Fruit fly (Drosophila melanogaster): ENCODE measurements around the gene Slbp.

Slbp gene

dm6 chr3R:29157418-29158398, 4.6 kb upstream of the Slbp start, which contains the start of gene rdog (continued):
- peak; percentile 57 to 74 for TF ChIP-seq Trl (optimal IDR thresholded peaks at IDR 0.05)
- TF ChIP-seq Trl (GFP tag; optimal IDR thresholded peaks at IDR 0.05): peak; percentile 76
- 0 out of 4 replicates have a peak, but pooled peaks have one; percentile 50 for TF ChIP-seq chinmo (GFP tag; IDR thresholded peaks at IDR 0.05; ENCODE audit: partially characterized antibody)
- peak; percentile 60 for TF ChIP-seq her (GFP tag; optimal IDR thresholded peaks at IDR 0.05)
- no peak for TF ChIP-seq gsb (GFP tag; IDR thresholded peaks at IDR 0.05)
- TF ChIP-seq jigr1 (GFP tag; IDR thresholded peaks at IDR 0.05): no peak
- no peak for TF ChIP-seq bigmax (GFP tag; optimal IDR thresholded peaks at IDR 0.05)
- no peak for TF ChIP-seq CG7372 (GFP tag; IDR thresholded peaks at IDR 0.05)
- peak; percentile 49 for TF ChIP-seq Ada2b (GFP tag; IDR thresholded peaks at IDR 0.05)
- peak; percentile 27; the same call in 1 of the 2 replicates for TF ChIP-seq rib (GFP tag; IDR thresholded peaks at IDR 0.05)
- no peak for TF ChIP-seq Dfd (GFP tag; optimal IDR thresholded peaks at IDR 0.05)
- TF ChIP-seq eyg (GFP tag; optimal IDR thresholded peaks at IDR 0.05): peak; percentile 33
- TF ChIP-seq zen (tag; optimal IDR thresholded peaks at IDR 0.05): peak; percentile 77
- TF ChIP-seq crp (GFP tag; optimal IDR thresholded peaks at IDR 0.05): peak in 1 of 2 experiments; percentile 47
- TF ChIP-seq CG17829 (tag; optimal IDR thresholded peaks at IDR 0.05): peak; percentile 84
- TF ChIP-seq Lim3 (GFP tag; IDR thresholded peaks at IDR 0.05): 0 out of 2 replicates have a peak, but pooled peaks have one; percentile 9
- no peak for TF ChIP-seq mld (GFP tag; IDR thresholded peaks at IDR 0.05; ENCODE audit: partially characterized antibody)
- peak; percentile 47 for TF ChIP-seq CG6689 (GFP tag; IDR thresholded peaks at IDR 0.05)
- peak; percentile 65 for TF ChIP-seq fu2 (GFP tag; optimal IDR thresholded peaks at IDR 0.05)
- peak; percentile 80 for TF ChIP-seq Dip3 (GFP tag; optimal IDR thresholded peaks at IDR 0.05)
- TF ChIP-seq fd96Cb (tag; optimal IDR thresholded peaks at IDR 0.05): peak; percentile 73
- peak; percentile 9; the same call in 1 of the 2 replicates for TF ChIP-seq bowl (GFP tag; IDR thresholded peaks at IDR 0.05)
- peak; percentile 41 for TF ChIP-seq CG6254 (GFP tag; optimal IDR thresholded peaks at IDR 0.05)
- TF ChIP-seq CG7928 (GFP tag; optimal IDR thresholded peaks at IDR 0.05): peak; percentile 30
- TF ChIP-seq Aef1 (GFP tag; IDR thresholded peaks at IDR 0.05): peak; percentile 42; the same call in 1 of the 3 replicates
- TF ChIP-seq B-H1 (GFP tag; IDR thresholded peaks at IDR 0.05): peak; percentile 17; the same call in 1 of the 3 replicates
- no peak for TF ChIP-seq cas (GFP tag; IDR thresholded peaks at IDR 0.05)
- peak; percentile 30 for TF ChIP-seq CG12071 (GFP tag; optimal IDR thresholded peaks at IDR 0.05)
- peak; percentile 86 for TF ChIP-seq gem (tag; optimal IDR thresholded peaks at IDR 0.05)
- no peak for TF ChIP-seq Vsx1 (GFP tag; optimal IDR thresholded peaks at IDR 0.05)
- TF ChIP-seq sna (GFP tag; IDR thresholded peaks at IDR 0.05; ENCODE audit: partially characterized antibody): no peak
- peak; percentile 67 for TF ChIP-seq Blimp-1 (GFP tag; optimal IDR thresholded peaks at IDR 0.05)
- no peak for TF ChIP-seq dati (GFP tag; IDR thresholded peaks at IDR 0.05)
- peak; percentile 38 for TF ChIP-seq tio (GFP tag; optimal IDR thresholded peaks at IDR 0.05)
- peak; percentile 72; the same call in 2 of the 3 replicates for TF ChIP-seq Optix (GFP tag; IDR thresholded peaks at IDR 0.05)
- TF ChIP-seq HLHmδ (GFP tag; optimal IDR thresholded peaks at IDR 0.05): no peak
- TF ChIP-seq CG15514 (GFP tag; optimal IDR thresholded peaks at IDR 0.05): peak; percentile 67
- TF ChIP-seq CG32767 (GFP tag; IDR thresholded peaks at IDR 0.05): peak; percentile 65; the same call in 1 of the 2 replicates
- TF ChIP-seq CG17186 (GFP tag; optimal IDR thresholded peaks at IDR 0.05): peak; percentile 46
- peak; percentile 85 for TF ChIP-seq tin (GFP tag; optimal IDR thresholded peaks at IDR 0.05)
- no peak for TF ChIP-seq zf30C (GFP tag; optimal IDR thresholded peaks at IDR 0.05)
- peak; percentile 61 for TF ChIP-seq slbo (GFP tag; IDR thresholded peaks at IDR 0.05)
- peak; percentile 74 for TF ChIP-seq CG4854 (GFP tag; optimal IDR thresholded peaks at IDR 0.05)
- TF ChIP-seq so (GFP tag; IDR thresholded peaks at IDR 0.05): no peak; the same call in 2 of the 3 replicates
- TF ChIP-seq CG12104 (GFP tag; optimal IDR thresholded peaks at IDR 0.05): peak; percentile 78
- TF ChIP-seq disco-r (GFP tag; optimal IDR thresholded peaks at IDR 0.05): peak; percentile 78
- peak; percentile 57 for TF ChIP-seq CG5245 (GFP tag; optimal IDR thresholded peaks at IDR 0.05)
- TF ChIP-seq CG14710 (tag; optimal IDR thresholded peaks at IDR 0.05): peak; percentile 79

Data from whole organism, embryonic.